Worm (Caenorhabditis elegans) whole organism, L4/young adult: ENCODE results near the gene dgn-1.

Experiments
- W03F9.2 ChIP-seq: fragments of 150-350 bp; optimal IDR thresholded peaks from 2 replicates; lab custom pipeline; 2014; ENCODE audit warnings: missing biosample characterization, missing genetic modification characterization
- him-1 ChIP-seq: sonication (generic microtip); optimal IDR thresholded peaks from 2 replicates; lab custom pipeline; 2016; ENCODE audit warnings: missing genotype, missing genetic modification reagents, missing genetic modification characterization, missing compliant biosample characterization

ce11 chrX:10885872-10886271 is 42.9 kb downstream of the dgn-1 start, which contains the start of gene T21E8.5:
- TF ChIP-seq him-1 (no peak), W03F9.2 (tag; lab: Kevin White, UChicago) (no peak)
